Fruit fly (Drosophila melanogaster) whole organism, embryonic: Measurements from ENCODE around the gene CG32425.

ENCODE experiments used
- Adf1 ChIP-seq: fragments of 200-800 bp; sonication (Bioruptor generic); IDR thresholded peaks from 2 replicates; pipeline ENCODE4 v1.3.6; 2022; ENCODE audit warnings: missing biosample characterization, missing genetic modification characterization
- Atf-2 ChIP-seq: fragments of 200-800 bp; sonication (Bioruptor generic); optimal IDR thresholded peaks from 2 replicates; lab custom pipeline; 2016; ENCODE audit warnings: missing biosample characterization, missing genetic modification characterization
- B-H1 ChIP-seq: fragments of 200-800 bp; sonication (Bioruptor generic); IDR thresholded peaks from 3 replicates; pipeline ENCODE4 v1.3.6; 2022; ENCODE audit warnings: missing biosample characterization, missing genetic modification characterization
- CG1024 ChIP-seq: fragments of 200-800 bp; sonication (Bioruptor generic); IDR thresholded peaks from 2 replicates; pipeline ENCODE4 v1.3.6; 2022; ENCODE audit warnings: missing biosample characterization, missing genetic modification characterization
- CG10462 ChIP-seq: fragments of 200-800 bp; sonication (Bioruptor generic); optimal IDR thresholded peaks from 2 replicates; lab custom pipeline; 2016; ENCODE audit warnings: missing biosample characterization, missing genetic modification characterization
- CG12071 ChIP-seq: fragments of 200-800 bp; sonication (Bioruptor generic); optimal IDR thresholded peaks from 3 replicates; lab custom pipeline; 2018; ENCODE audit warnings: missing biosample characterization, mild to moderate bottlenecking, missing genetic modification characterization
- CG12769 ChIP-seq: fragments of 200-800 bp; sonication (Bioruptor generic); optimal IDR thresholded peaks from 2 replicates; lab custom pipeline; 2019; ENCODE audit warnings: missing biosample characterization, mild to moderate bottlenecking, missing genetic modification characterization, moderate library complexity
- CG13775 ChIP-seq: fragments of 200-800 bp; sonication (Bioruptor generic); optimal IDR thresholded peaks from 3 replicates; lab custom pipeline; 2017; ENCODE audit warnings: missing biosample characterization, mild to moderate bottlenecking, missing genetic modification characterization
- CG14710 ChIP-seq: fragments of 200-800 bp; sonication (Bioruptor generic); optimal IDR thresholded peaks from 3 replicates; lab custom pipeline; 2019; ENCODE audit warnings: missing biosample characterization, mild to moderate bottlenecking, missing genetic modification characterization, moderate library complexity
- CG1647 ChIP-seq: fragments of 200-800 bp; sonication (Bioruptor generic); optimal IDR thresholded peaks from 3 replicates; lab custom pipeline; 2016; ENCODE audit warnings: missing biosample characterization, missing genetic modification characterization
- CG16863 ChIP-seq: fragments of 200-800 bp; sonication (Bioruptor generic); optimal IDR thresholded peaks from 3 replicates; lab custom pipeline; 2016; ENCODE audit warnings: missing biosample characterization, missing genetic modification characterization
- CG30431 ChIP-seq: fragments of 200-800 bp; sonication (Bioruptor generic); optimal IDR thresholded peaks from 2 replicates; lab custom pipeline; 2017; ENCODE audit warnings: missing biosample characterization, missing genetic modification characterization
- CG31224 ChIP-seq: fragments of 200-800 bp; sonication (Bioruptor generic); IDR thresholded peaks from 2 replicates; pipeline ENCODE4 v1.3.6; 2022; ENCODE audit warnings: missing biosample characterization, missing genetic modification characterization
- CG34224 ChIP-seq: fragments of 200-800 bp; sonication (Bioruptor generic); IDR thresholded peaks from 3 replicates; pipeline ENCODE4 v1.3.6; 2022; ENCODE audit warnings: missing biosample characterization, missing genetic modification characterization; ENCODE audit not compliant: partially characterized antibody
- CG4424 ChIP-seq: fragments of 200-800 bp; sonication (Bioruptor generic); optimal IDR thresholded peaks from 3 replicates; lab custom pipeline; 2016; ENCODE audit warnings: missing biosample characterization, missing genetic modification characterization
- CG4617 ChIP-seq: fragments of 200-800 bp; sonication (Bioruptor generic); optimal IDR thresholded peaks from 3 replicates; lab custom pipeline; 2016; ENCODE audit warnings: missing biosample characterization, missing genetic modification characterization, borderline replicate concordance
- CG4820 ChIP-seq: fragments of 200-800 bp; sonication (Bioruptor generic); optimal IDR thresholded peaks from 3 replicates; lab custom pipeline; 2016; ENCODE audit warnings: missing biosample characterization, missing genetic modification characterization
- CG6689 ChIP-seq: fragments of 200-800 bp; sonication (Bioruptor generic); IDR thresholded peaks from 2 replicates; pipeline ENCODE4 v1.3.6; 2022; ENCODE audit warnings: missing biosample characterization, missing genetic modification characterization
- CG7987 ChIP-seq: fragments of 200-800 bp; sonication (Bioruptor generic); optimal IDR thresholded peaks from 2 replicates; lab custom pipeline; 2018; ENCODE audit warnings: missing biosample characterization, mild to moderate bottlenecking, missing genetic modification characterization, moderate library complexity
- CG8765 ChIP-seq: fragments of 200-800 bp; sonication (Bioruptor generic); IDR thresholded peaks from 2 replicates; pipeline ENCODE4 v1.3.6; 2022; ENCODE audit warnings: missing biosample characterization, missing genetic modification characterization
- CG8944 ChIP-seq: fragments of 200-800 bp; sonication (Bioruptor generic); optimal IDR thresholded peaks from 3 replicates; lab custom pipeline; 2016; ENCODE audit warnings: missing biosample characterization, missing genetic modification characterization
- CG9932 ChIP-seq: fragments of 200-800 bp; sonication (Bioruptor generic); IDR thresholded peaks from 2 replicates; pipeline ENCODE4 v1.3.6; 2022; ENCODE audit warnings: missing biosample characterization, missing genetic modification characterization
- Dfd ChIP-seq, 2 experiments: fragments of >200 bp; optimal IDR thresholded peaks; 2 replicates each; lab custom pipeline; 2017; ENCODE audit warnings: missing biosample characterization in 2 of 2, missing genetic modification characterization in 2 of 2
- Fer2 ChIP-seq: fragments of 200-800 bp; sonication (Bioruptor generic); optimal IDR thresholded peaks from 2 replicates; lab custom pipeline; 2018; ENCODE audit warnings: missing biosample characterization, mild to moderate bottlenecking, missing genetic modification characterization, moderate library complexity
- MTF-1 ChIP-seq: fragments of 200-800 bp; sonication (Bioruptor generic); optimal IDR thresholded peaks from 2 replicates; lab custom pipeline; 2018; ENCODE audit warnings: missing biosample characterization, mild to moderate bottlenecking, missing genetic modification characterization, borderline replicate concordance
- Nf-YB ChIP-seq: fragments of 200-800 bp; sonication (Bioruptor generic); optimal IDR thresholded peaks from 3 replicates; lab custom pipeline; 2019; ENCODE audit warnings: missing biosample characterization, mild to moderate bottlenecking, missing genetic modification characterization, moderate library complexity
- Pdp1 ChIP-seq, 2 experiments: fragments of 200-800 bp; sonication (Bioruptor generic); optimal IDR thresholded peaks; 3 replicates each; lab custom pipeline; 2016; ENCODE audit warnings: missing biosample characterization in 2 of 2, missing genetic modification characterization in 2 of 2, mild to moderate bottlenecking in 1 of 2, moderate library complexity in 1 of 2
- Rfx ChIP-seq: fragments of 200-800 bp; sonication (Bioruptor generic); IDR thresholded peaks from 2 replicates; pipeline ENCODE4 v1.3.6; 2022; ENCODE audit warnings: missing biosample characterization, missing genetic modification characterization
- Sin3A ChIP-seq: fragments of >200 bp; optimal IDR thresholded peaks from 2 replicates; lab custom pipeline; 2018
- Stat92E ChIP-seq, 3 experiments: fragments of >200 bp in 2 of 3; fragments of 200-800 bp in 1 of 3; sonication (Bioruptor generic) in 1 of 3; optimal IDR thresholded peaks; 2 replicates each; lab custom pipeline; 2017 to 2019; ENCODE audit warnings: missing biosample characterization in 3 of 3, missing genetic modification characterization in 3 of 3, mild to moderate bottlenecking in 1 of 3, moderate library complexity in 1 of 3
- Xbp1 ChIP-seq: fragments of 200-800 bp; sonication (Bioruptor generic); optimal IDR thresholded peaks from 3 replicates; lab custom pipeline; 2016; ENCODE audit warnings: missing biosample characterization, mild to moderate bottlenecking, missing genetic modification characterization
- bsh ChIP-seq, 2 experiments: fragments of 200-800 bp; sonication (Bioruptor generic); optimal IDR thresholded peaks; 2 replicates each; lab custom pipeline; 2017 to 2018; ENCODE audit warnings: mild to moderate bottlenecking in 2 of 2, missing biosample characterization in 2 of 2, missing genetic modification characterization in 2 of 2, moderate library complexity in 1 of 2
- cad ChIP-seq: fragments of >200 bp; optimal IDR thresholded peaks from 2 replicates; lab custom pipeline; 2017; ENCODE audit warnings: missing biosample characterization, missing genetic modification characterization
- chm ChIP-seq: fragments of 200-800 bp; sonication (Bioruptor generic); IDR thresholded peaks from 2 replicates; pipeline ENCODE4 v1.3.6; 2022; ENCODE audit warnings: missing biosample characterization, missing genetic modification characterization
- crol ChIP-seq: fragments of 200-800 bp; sonication (Bioruptor generic); IDR thresholded peaks from 2 replicates; pipeline ENCODE4 v1.3.6; 2022; ENCODE audit warnings: missing biosample characterization, missing genetic modification characterization
- da ChIP-seq: fragments of 200-800 bp; sonication (Bioruptor generic); optimal IDR thresholded peaks from 2 replicates; lab custom pipeline; 2016; ENCODE audit warnings: missing biosample characterization, missing genetic modification characterization
- dati ChIP-seq: fragments of 200-800 bp; sonication (Bioruptor generic); IDR thresholded peaks from 2 replicates; pipeline ENCODE4 v1.3.6; 2022; ENCODE audit warnings: missing biosample characterization, missing genetic modification characterization
- insv ChIP-seq, 2 experiments: fragments of 200-800 bp; sonication (Bioruptor generic); optimal IDR thresholded peaks; 3 replicates each; lab custom pipeline; 2016 to 2018; ENCODE audit warnings: missing biosample characterization in 2 of 2, missing genetic modification characterization in 2 of 2
- lmd ChIP-seq: fragments of 200-800 bp; sonication (Bioruptor generic); IDR thresholded peaks from 2 replicates; pipeline ENCODE4 v1.3.6; 2022; ENCODE audit warnings: missing biosample characterization, missing genetic modification characterization
- luna ChIP-seq: fragments of 200-800 bp; sonication (Bioruptor generic); optimal IDR thresholded peaks from 2 replicates; lab custom pipeline; 2016; ENCODE audit warnings: missing biosample characterization, missing genetic modification characterization
- nerfin-2 ChIP-seq: fragments of 200-800 bp; sonication (Bioruptor generic); IDR thresholded peaks from 2 replicates; pipeline ENCODE4 v1.3.6; 2022; ENCODE audit warnings: missing biosample characterization, missing genetic modification characterization; ENCODE audit not compliant: partially characterized antibody
- pfk ChIP-seq: fragments of 200-800 bp; sonication (Bioruptor generic); optimal IDR thresholded peaks from 2 replicates; lab custom pipeline; 2018; ENCODE audit warnings: missing biosample characterization, mild to moderate bottlenecking, missing genetic modification characterization, moderate library complexity
- pho ChIP-seq: fragments of 200-800 bp; sonication (Bioruptor generic); optimal IDR thresholded peaks from 2 replicates; lab custom pipeline; 2016; ENCODE audit warnings: missing biosample characterization, missing genetic modification characterization
- rib ChIP-seq: fragments of 200-800 bp; sonication (Bioruptor generic); IDR thresholded peaks from 2 replicates; pipeline ENCODE4 v1.3.6; 2022; ENCODE audit warnings: missing biosample characterization, missing genetic modification characterization
- row ChIP-seq: fragments of 200-800 bp; sonication (Bioruptor generic); IDR thresholded peaks from 3 replicates; pipeline ENCODE4 v1.3.6; 2022; ENCODE audit warnings: missing biosample characterization, missing genetic modification characterization
- schlank ChIP-seq: fragments of 200-800 bp; sonication (Bioruptor generic); optimal IDR thresholded peaks from 2 replicates; lab custom pipeline; 2018; ENCODE audit warnings: missing biosample characterization, mild to moderate bottlenecking, missing genetic modification characterization
- sd ChIP-seq: fragments of 200-800 bp; sonication (Bioruptor generic); optimal IDR thresholded peaks from 3 replicates; lab custom pipeline; 2018; ENCODE audit warnings: missing biosample characterization, mild to moderate bottlenecking, missing genetic modification characterization, moderate library complexity
- stc ChIP-seq: fragments of 200-800 bp; sonication (Bioruptor generic); IDR thresholded peaks from 2 replicates; pipeline ENCODE4 v1.3.6; 2022; ENCODE audit warnings: missing biosample characterization, missing genetic modification characterization
- tna ChIP-seq: fragments of 200-800 bp; sonication (Bioruptor generic); IDR thresholded peaks from 2 replicates; pipeline ENCODE4 v1.3.6; 2022; ENCODE audit warnings: missing biosample characterization, missing genetic modification characterization; ENCODE audit not compliant: partially characterized antibody
- toy ChIP-seq: fragments of 200-800 bp; sonication (Bioruptor generic); IDR thresholded peaks from 2 replicates; pipeline ENCODE4 v1.3.6; 2022; ENCODE audit warnings: missing biosample characterization, missing genetic modification characterization
- zfh1 ChIP-seq: fragments of 200-800 bp; sonication (Bioruptor generic); IDR thresholded peaks from 3 replicates; pipeline ENCODE4 v1.3.6; 2022; ENCODE audit warnings: missing biosample characterization, missing genetic modification characterization

The CG32425 gene

dm6 chr3L:20447337-20447736 lies 49.8 kb upstream of the CG32425 start (continued):
- no peak for TF ChIP-seq CG10462 (GFP tag; lab: Kevin White, UChicago)
- TF ChIP-seq CG1647 (GFP tag; lab: Kevin White, UChicago): no peak
- TF ChIP-seq Fer2 (tag; lab: Kevin White, UChicago): no peak
- TF ChIP-seq insv (GFP tag; optimal IDR thresholded peaks at IDR 0.05; lab: Kevin White, UChicago): no peak
- no peak for TF ChIP-seq CG31224 (GFP tag; lab: Robert Waterston, UW)
- no peak for TF ChIP-seq CG4617
- no peak for TF ChIP-seq tna (GFP tag; lab: Robert Waterston, UW)
- no peak for TF ChIP-seq da (GFP tag; lab: Kevin White, UChicago)
- TF ChIP-seq chm (GFP tag; lab: Robert Waterston, UW): no peak
- TF ChIP-seq CG8765: no peak
- TF ChIP-seq B-H1 (GFP tag; lab: Robert Waterston, UW): no peak
- TF ChIP-seq crol (GFP tag; lab: Robert Waterston, UW): no peak
- TF ChIP-seq rib: no peak
- TF ChIP-seq Dfd (GFP tag; optimal IDR thresholded peaks at IDR 0.05; lab: Kevin White, UChicago): no peak
- TF ChIP-seq bsh (GFP tag; optimal IDR thresholded peaks at IDR 0.05; lab: Kevin White, UChicago): peak in 1 of 2 experiments; percentile 43
- no peak for TF ChIP-seq Stat92E (GFP tag; optimal IDR thresholded peaks at IDR 0.05; lab: Kevin White, UChicago)
- no peak for TF ChIP-seq CG12071 (GFP tag; lab: Kevin White, UChicago)
- no peak for TF ChIP-seq CG4820
- TF ChIP-seq CG13775 (GFP tag; lab: Kevin White, UChicago): no peak
- no peak for TF ChIP-seq CG8944 (GFP tag; lab: Kevin White, UChicago)
- TF ChIP-seq Sin3A (lab: Kevin White, UChicago): no peak
- no peak for TF ChIP-seq MTF-1 (GFP tag; lab: Kevin White, UChicago)
- TF ChIP-seq CG7987: no peak
- peak; percentile 16; the same call in 1 of the 2 replicates for TF ChIP-seq lmd
- TF ChIP-seq pfk: no peak
- 0 out of 2 replicates have a peak, but pooled peaks have one; percentile 6 for TF ChIP-seq toy (GFP tag; lab: Robert Waterston, UW)
- TF ChIP-seq CG16863 (GFP tag; lab: Kevin White, UChicago): no peak
- no peak for TF ChIP-seq pho (GFP tag; lab: Kevin White, UChicago)
- no peak for TF ChIP-seq CG30431 (GFP tag; lab: Kevin White, UChicago)
- no peak for TF ChIP-seq cad (GFP tag; lab: Kevin White, UChicago)
- no peak for TF ChIP-seq CG9932
- no peak for TF ChIP-seq CG12769 (tag; lab: Kevin White, UChicago)
- no peak for TF ChIP-seq Atf-2
- no peak for TF ChIP-seq sd
- no peak for TF ChIP-seq Nf-YB
- no peak for TF ChIP-seq stc (GFP tag; lab: Robert Waterston, UW)
- no peak for TF ChIP-seq schlank (tag; lab: Kevin White, UChicago)
- no peak for TF ChIP-seq nerfin-2 (GFP tag; lab: Robert Waterston, UW)
- peak; percentile 30 for TF ChIP-seq CG14710
- TF ChIP-seq CG1024 (GFP tag; lab: Robert Waterston, UW): no peak
- no peak for TF ChIP-seq Xbp1 (GFP tag; lab: Kevin White, UChicago)
- no peak for TF ChIP-seq Rfx (GFP tag; lab: Robert Waterston, UW)
- TF ChIP-seq CG34224 (GFP tag; lab: Robert Waterston, UW): no peak
- peak; percentile 59; the same call in 2 of the 3 replicates for TF ChIP-seq zfh1
- 0 out of 3 replicates have a peak, but pooled peaks have one; percentile 33 for TF ChIP-seq row (GFP tag; lab: Robert Waterston, UW)
- TF ChIP-seq luna (GFP tag; lab: Kevin White, UChicago): no peak
- TF ChIP-seq dati: no peak
- TF ChIP-seq Pdp1 (GFP tag; optimal IDR thresholded peaks at IDR 0.05; lab: Kevin White, UChicago): no peak
- no peak for TF ChIP-seq Adf1 (GFP tag; lab: Robert Waterston, UW)
- peak; percentile 36; the same call in 1 of the 2 replicates for TF ChIP-seq CG6689 (GFP tag; lab: Robert Waterston, UW)
- TF ChIP-seq CG4424 (GFP tag; lab: Kevin White, UChicago): peak; percentile 25
